Fruit fly (Drosophila melanogaster) whole organism, adult: ENCODE measurements around the gene Cpr66Cb.

Source experiments
- CG12768 ChIP-seq: fragments of 200-800 bp; sonication (Bioruptor generic); optimal IDR thresholded peaks from 2 replicates; lab custom pipeline; 2017; ENCODE audit warnings: missing biosample characterization, missing genetic modification characterization, mild to moderate bottlenecking, moderate library complexity, missing genetic modification reagents
- CG14711 ChIP-seq: fragments of 200-800 bp; sonication (Bioruptor generic); optimal IDR thresholded peaks from 2 replicates; lab custom pipeline; 2018; ENCODE audit warnings: missing biosample characterization, mild to moderate bottlenecking, missing genetic modification characterization, moderate library complexity
- CG33017 ChIP-seq: fragments of 200-800 bp; sonication (Bioruptor generic); optimal IDR thresholded peaks from 2 replicates; lab custom pipeline; 2018; ENCODE audit warnings: missing biosample characterization, mild to moderate bottlenecking, missing genetic modification characterization, moderate library complexity
- Crg-1 ChIP-seq: fragments of 200-800 bp; sonication (Bioruptor generic); optimal IDR thresholded peaks from 2 replicates; lab custom pipeline; 2016; ENCODE audit warnings: missing biosample characterization, missing genetic modification characterization
- Hr96 ChIP-seq: fragments of 200-800 bp; sonication (Bioruptor generic); optimal IDR thresholded peaks from 2 replicates; lab custom pipeline; 2016; ENCODE audit warnings: missing biosample characterization, missing genetic modification characterization
- Mnt ChIP-seq: fragments of 200-800 bp; sonication (Bioruptor generic); optimal IDR thresholded peaks from 2 replicates; lab custom pipeline; 2016; ENCODE audit warnings: missing biosample characterization, mild to moderate bottlenecking, missing genetic modification characterization
- bab1 ChIP-seq: fragments of 200-800 bp; sonication (Bioruptor generic); optimal IDR thresholded peaks from 3 replicates; lab custom pipeline; 2019; ENCODE audit warnings: missing biosample characterization, mild to moderate bottlenecking, missing genetic modification characterization, moderate library complexity
- kay ChIP-seq: fragments of 200-800 bp; sonication (Bioruptor generic); peaks from one replicate; lab custom pipeline; 2016; ENCODE audit warnings: missing biosample characterization, missing genetic modification characterization, borderline replicate concordance
- tj ChIP-seq: fragments of 200-800 bp; sonication (Bioruptor generic); optimal IDR thresholded peaks from 3 replicates; lab custom pipeline; 2017; ENCODE audit warnings: missing biosample characterization, mild to moderate bottlenecking, missing genetic modification characterization, moderate library complexity

DNA sequence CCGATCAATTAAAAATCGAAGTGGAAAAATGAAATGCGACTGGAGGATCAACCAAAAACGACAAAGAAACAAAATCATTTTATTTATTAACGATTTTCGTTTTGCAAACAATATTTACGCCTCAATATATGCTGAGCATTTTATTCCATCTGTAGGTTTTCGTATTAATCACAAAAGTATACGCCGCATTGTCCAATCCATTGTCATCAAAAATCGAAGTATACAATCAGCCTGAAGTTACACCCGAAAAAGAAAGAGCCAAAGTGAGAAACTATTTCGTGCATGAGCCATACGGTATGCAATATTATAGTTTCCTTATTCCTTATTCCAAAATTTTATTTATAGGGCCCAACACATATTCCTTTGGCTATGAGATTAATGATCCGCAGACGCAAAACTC is 7.5 kb upstream of the Cpr66Cb start:
- TF ChIP-seq CG33017 (tag; lab: Kevin White, UChicago): no peak
- no peak for TF ChIP-seq CG14711
- no peak for TF ChIP-seq CG12768 (GFP tag; lab: Kevin White, UChicago)
- TF ChIP-seq bab1 (GFP tag; lab: Kevin White, UChicago): no peak
- no peak for TF ChIP-seq tj (GFP tag; lab: Kevin White, UChicago)
- TF ChIP-seq Crg-1 (GFP tag; lab: Kevin White, UChicago): no peak
- TF ChIP-seq Hr96 (GFP tag; lab: Kevin White, UChicago): no peak
- TF ChIP-seq Mnt: no peak
- no peak for TF ChIP-seq kay (GFP tag; lab: Kevin White, UChicago)
